Worm (Caenorhabditis elegans) whole organism, late embryonic: ENCODE measurements around the gene fbxa-4.

ENCODE experiments used
- ceh-22 ChIP-seq: sonication (generic microtip); optimal IDR thresholded peaks from 2 replicates; lab custom pipeline; 2017; ENCODE audit warnings: missing biosample characterization, missing genetic modification characterization
- ceh-9 ChIP-seq: sonication (generic microtip); optimal IDR thresholded peaks from 2 replicates; lab custom pipeline; 2016; ENCODE audit warnings: mild to moderate bottlenecking, missing genetic modification characterization, inconsistent platforms, missing compliant biosample characterization
- hlh-15 ChIP-seq: sonication (generic microtip); optimal IDR thresholded peaks from 2 replicates; lab custom pipeline; 2016; ENCODE audit warnings: missing genetic modification characterization, missing compliant biosample characterization
- lin-11 ChIP-seq: fragments of 200-800 bp; sonication (Bioruptor generic); optimal IDR thresholded peaks from 2 replicates; lab custom pipeline; 2018; ENCODE audit warnings: mild to moderate bottlenecking, missing genetic modification characterization, missing compliant biosample characterization
- pha-4 ChIP-seq: fragments of 150-350 bp; optimal IDR thresholded peaks from 2 replicates; lab custom pipeline; 2018; ENCODE audit warnings: missing biosample characterization, missing genetic modification reagents, missing genetic modification characterization
- ref-2 ChIP-seq: sonication (generic microtip); optimal IDR thresholded peaks from 2 replicates; lab custom pipeline; 2016; ENCODE audit warnings: missing genetic modification characterization, missing compliant biosample characterization

DNA sequence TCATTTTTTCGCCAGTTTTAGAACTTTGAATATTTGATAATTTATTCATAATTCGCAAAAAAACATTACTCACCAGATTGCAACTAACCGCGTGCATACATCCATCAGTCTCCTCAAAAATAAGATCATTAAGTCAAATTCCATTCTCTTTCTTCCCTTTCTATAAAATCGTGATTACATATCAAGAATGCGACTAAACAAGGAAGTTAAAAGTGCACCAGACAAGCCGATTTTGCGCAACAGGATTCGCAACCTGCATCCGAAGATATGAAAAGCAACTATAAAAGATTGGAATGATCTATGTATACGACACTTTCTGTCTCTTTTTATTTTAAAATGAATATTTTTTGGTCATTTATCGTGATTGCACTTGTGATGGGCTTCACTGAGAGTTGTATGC, 46.4 kb downstream of the fbxa-4 start, which contains the start of gene hpo-25:
- TF ChIP-seq ceh-22 (no peak), pha-4 (tag; lab: Kevin White, UChicago) (no peak), hlh-15 (tag; lab: Kevin White, UChicago) (no peak), ceh-9 (no peak), ref-2 (tag; lab: Kevin White, UChicago) (no peak), lin-11 (no peak)
